Fruit fly (Drosophila melanogaster): Measurements from ENCODE around the gene CG8349.

The CG8349 gene

DNA sequence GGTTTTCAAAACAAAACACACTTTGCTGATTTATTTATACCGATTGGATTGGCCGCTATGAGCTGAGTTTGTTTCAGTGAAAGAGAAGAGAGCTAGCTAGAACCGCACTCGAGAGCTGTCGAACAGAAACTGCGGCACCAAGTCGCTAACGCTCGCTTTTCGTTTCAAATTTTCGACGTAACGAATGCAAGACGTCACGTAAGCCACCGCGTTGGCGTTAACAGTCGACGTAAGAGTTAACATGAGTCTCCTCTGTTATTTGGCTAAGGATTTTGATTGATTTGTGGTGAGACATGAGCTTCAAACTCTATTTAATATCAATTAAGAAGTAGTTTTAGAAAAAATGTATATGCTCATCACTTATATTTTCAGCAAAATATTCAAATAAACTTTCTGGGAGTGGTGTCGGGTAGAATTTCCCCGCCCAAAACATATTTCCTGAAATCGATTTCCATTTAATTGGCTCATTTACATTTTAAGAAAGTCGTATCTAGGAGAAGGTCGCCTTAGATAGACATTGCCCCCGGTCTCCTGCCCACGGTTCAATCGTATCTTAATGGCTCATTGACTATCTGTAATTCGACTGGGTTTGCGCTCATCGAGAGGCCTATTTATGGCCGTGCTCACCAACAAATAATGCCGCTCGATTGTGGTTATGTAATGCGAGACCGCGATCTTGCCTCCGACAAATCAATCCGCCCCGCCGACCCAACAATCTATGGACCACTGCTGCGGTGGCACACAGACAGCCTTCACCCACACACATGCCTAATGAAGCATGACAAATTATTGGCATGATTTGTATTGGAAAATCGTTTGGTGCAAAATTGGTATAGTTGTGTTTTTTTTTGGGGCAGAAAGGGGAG, 41.9 kb downstream of the CG8349 start, which contains the start of gene CG8086:
CG8086 (minus strand) TSS at position 102 of the 866 bp plus-strand sequence.
- TF ChIP-seq fd96Ca (GFP tag; IDR thresholded peaks at IDR 0.05), result no peak
- no peak for TF ChIP-seq Ets98B (GFP tag; IDR thresholded peaks at IDR 0.05)
- TF ChIP-seq CG12605 (GFP tag; IDR thresholded peaks at IDR 0.05), result no peak
- no peak for TF ChIP-seq CG15710 (tag; optimal IDR thresholded peaks at IDR 0.05)
- no peak for TF ChIP-seq CG32121 (GFP tag; IDR thresholded peaks at IDR 0.05)

DNA sequence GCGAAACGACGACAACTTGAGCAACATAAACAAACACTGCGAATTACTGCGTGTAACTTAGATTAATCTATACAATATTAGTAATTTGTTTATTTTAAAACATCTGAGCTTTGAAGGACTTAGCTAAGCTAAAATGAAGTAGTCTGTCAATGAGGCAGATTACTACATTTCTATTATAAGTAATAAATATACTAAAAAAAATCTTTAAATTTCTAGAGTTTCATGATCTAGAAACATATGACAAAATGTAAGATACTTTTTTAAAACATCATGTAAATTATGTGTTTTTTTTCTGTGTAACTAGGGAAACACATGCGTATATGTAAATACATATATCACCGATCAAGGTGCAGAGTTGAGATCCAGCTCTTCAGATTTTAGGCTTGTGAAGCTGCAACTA, 50.4 kb downstream of the CG8349 start:
- no peak for TF ChIP-seq CG10348 (GFP tag; IDR thresholded peaks at IDR 0.05)
- peak; percentile 77 for TF ChIP-seq CG12605 (GFP tag; IDR thresholded peaks at IDR 0.05)
- no peak for TF ChIP-seq EcR (GFP tag; optimal IDR thresholded peaks at IDR 0.05)
- peak; percentile 70 for TF ChIP-seq CG34367 (tag; optimal IDR thresholded peaks at IDR 0.05)
- peak; percentile 35 for TF ChIP-seq Pif1A (GFP tag; optimal IDR thresholded peaks at IDR 0.05)
- TF ChIP-seq CG14655 (GFP tag; optimal IDR thresholded peaks at IDR 0.05), result peak; percentile 80
- TF ChIP-seq Pif1B (GFP tag; optimal IDR thresholded peaks at IDR 0.05), result peak; percentile 32
- TF ChIP-seq CG8301 (tag; optimal IDR thresholded peaks at IDR 0.05), result peak; percentile 79
- peak; percentile 78 for TF ChIP-seq Ets98B (GFP tag; IDR thresholded peaks at IDR 0.05)
- peak; percentile 89 for TF ChIP-seq CG15710 (tag; optimal IDR thresholded peaks at IDR 0.05)
- peak; percentile 34 for TF ChIP-seq Snoo (tag; optimal IDR thresholded peaks at IDR 0.05)
- peak; percentile 93 for TF ChIP-seq CG8159 (tag; optimal IDR thresholded peaks at IDR 0.05)
- TF ChIP-seq D1 (tag; optimal IDR thresholded peaks at IDR 0.05), result peak; percentile 75
- peak; percentile 64 for TF ChIP-seq gl (tag; optimal IDR thresholded peaks at IDR 0.05)
- TF ChIP-seq CG17806 (tag; optimal IDR thresholded peaks at IDR 0.05), result peak; percentile 90
- 0 out of 2 replicates have a peak, but pooled peaks have one; percentile 18 for TF ChIP-seq rn (GFP tag; IDR thresholded peaks at IDR 0.05)
- peak; percentile 85 for TF ChIP-seq CG32121 (GFP tag; IDR thresholded peaks at IDR 0.05)
- TF ChIP-seq fd96Ca (GFP tag; IDR thresholded peaks at IDR 0.05), result no peak
- peak; percentile 51 for TF ChIP-seq CG13204 (GFP tag; optimal IDR thresholded peaks at IDR 0.05)
- peak; percentile 80 for TF ChIP-seq CG9948 (tag; optimal IDR thresholded peaks at IDR 0.05)
- TF ChIP-seq CG4496 (GFP tag; IDR thresholded peaks at IDR 0.05), result peak; percentile 83

All from whole organism, pupa.